Fruit fly (Drosophila melanogaster): Measurements from ENCODE around the gene MESK4.

DNA sequence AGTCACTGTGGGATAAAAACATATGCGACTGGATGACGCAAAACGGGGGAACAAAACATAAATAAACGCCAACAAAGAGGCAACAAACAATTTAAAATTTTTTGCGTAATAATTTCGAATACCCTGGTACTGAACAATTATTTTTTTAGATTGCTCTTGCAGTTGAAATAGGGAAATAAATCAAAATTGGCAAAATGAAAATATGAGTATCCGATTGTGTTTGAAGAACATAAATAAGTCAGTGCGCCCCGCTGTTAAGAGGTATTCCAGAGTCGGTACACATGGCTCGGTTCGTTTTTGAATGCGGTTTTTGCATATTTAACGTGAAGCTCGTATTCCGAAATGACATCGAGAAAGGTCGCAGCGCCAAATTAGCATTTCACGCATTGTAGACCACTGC is 3.1 kb upstream of the MESK4 start:
- TF ChIP-seq Clk (GFP tag; optimal IDR thresholded peaks at IDR 0.05) = no peak
- TF ChIP-seq CG14711 (tag; optimal IDR thresholded peaks at IDR 0.05) = no peak
- peak; percentile 79 for TF ChIP-seq kay (GFP tag; ENCODE audit: borderline replicate concordance)
- no peak for TF ChIP-seq bab1 (GFP tag; optimal IDR thresholded peaks at IDR 0.05)
- TF ChIP-seq ovo (GFP tag; optimal IDR thresholded peaks at IDR 0.05) = no peak
- no peak for TF ChIP-seq pad (GFP tag; optimal IDR thresholded peaks at IDR 0.05)
- no peak for TF ChIP-seq CG7045 (GFP tag; optimal IDR thresholded peaks at IDR 0.05)
- no peak for TF ChIP-seq cnc (optimal IDR thresholded peaks at IDR 0.05)
- TF ChIP-seq Mnt (GFP tag; optimal IDR thresholded peaks at IDR 0.05) = no peak
- no peak for TF ChIP-seq CG1620 (GFP tag; optimal IDR thresholded peaks at IDR 0.05)

Measured in whole organism, adult.